Worm (Caenorhabditis elegans) whole organism, L4/young adult: ENCODE results near the gene C06B8.2.
A peak's percentile ranks its signal among the peaks of the same experiment; 100 is the strongest.

Experiments used
- W03F9.2 ChIP-seq: fragments of 150-350 bp; optimal IDR thresholded peaks from 2 replicates; lab custom pipeline; 2014; ENCODE audit warnings: missing biosample characterization, missing genetic modification characterization
- dao-5 ChIP-seq: sonication (generic microtip); optimal IDR thresholded peaks from 2 replicates; lab custom pipeline; 2016; ENCODE audit warnings: missing genotype, missing genetic modification characterization, moderate library complexity, missing compliant biosample characterization
- him-1 ChIP-seq: sonication (generic microtip); optimal IDR thresholded peaks from 2 replicates; lab custom pipeline; 2016; ENCODE audit warnings: missing genotype, missing genetic modification reagents, missing genetic modification characterization, missing compliant biosample characterization

Gene C06B8.2

ce11 chrV:15432457-15432856, 46.1 kb downstream of the C06B8.2 start, which contains the start of gene T26H5.8:
Gene T26H5.8 (minus strand): TSS chrV:15432726.
- TF ChIP-seq dao-5 (no peak), him-1 (tag; lab: Kevin White, UChicago) (no peak), W03F9.2 (tag; lab: Kevin White, UChicago) (peak; percentile 34)

ce11 chrV:15431322-15432052, 47.1 kb downstream of the C06B8.2 start:
- TF ChIP-seq dao-5 (no peak), W03F9.2 (tag; lab: Kevin White, UChicago) (no peak), him-1 (tag; lab: Kevin White, UChicago) (no peak)

- TF ChIP-seq dao-5 (no peak), W03F9.2 (tag; lab: Kevin White, UChicago) (no peak), him-1 (tag; lab: Kevin White, UChicago) (no peak)
These were observed 51.6 kb downstream of the C06B8.2 start, which contains the start of gene fbxa-209 for ce11 chrV:15426944-15427343. Gene fbxa-209 (minus strand): TSS chrV:15427044.
